Worm (Caenorhabditis elegans) whole organism, L1 larva: ENCODE results near the gene W02A2.12.

ENCODE experiments used
- C04F5.9 ChIP-seq: sonication (generic microtip); optimal IDR thresholded peaks from 2 replicates; lab custom pipeline; 2016; ENCODE audit warnings: missing genetic modification characterization, missing compliant biosample characterization
- ceh-8 ChIP-seq: fragments of 200-800 bp; sonication (Bioruptor generic); optimal IDR thresholded peaks from 2 replicates; lab custom pipeline; 2018; ENCODE audit warnings: mild to moderate bottlenecking, missing genetic modification characterization, moderate library complexity, missing compliant biosample characterization
- ces-1 ChIP-seq: fragments of 150-350 bp; optimal IDR thresholded peaks from 2 replicates; lab custom pipeline; 2014; ENCODE audit warnings: missing biosample characterization, missing genetic modification reagents, missing genetic modification characterization
- dsc-1 ChIP-seq: sonication (generic microtip); optimal IDR thresholded peaks from 2 replicates; lab custom pipeline; 2016; ENCODE audit warnings: mild to moderate bottlenecking, missing genetic modification characterization, missing compliant biosample characterization
- efl-1 ChIP-seq, 4 experiments: fragments of 150-350 bp; optimal IDR thresholded peaks in 3 of 4; peaks in 1 of 4; 1 replicate in 1 of 4; 2 replicates in 3 of 4; lab custom pipeline; 2014; ENCODE audit warnings: missing biosample characterization in 2 of 4, missing genetic modification characterization in 2 of 4, missing genetic modification reagents in 2 of 4
- elt-2 ChIP-seq: sonication (generic microtip); optimal IDR thresholded peaks from 2 replicates; lab custom pipeline; 2016; ENCODE audit warnings: missing genetic modification characterization, mild to moderate bottlenecking, inconsistent platforms, missing compliant biosample characterization, missing genetic modification reagents
- grh-1 ChIP-seq: fragments of 200-800 bp; sonication (Bioruptor generic); IDR thresholded peaks from 2 replicates; pipeline ENCODE4 v1.3.6; 2022; ENCODE audit warnings: missing genetic modification reagents, missing genetic modification characterization, missing compliant biosample characterization
- nhr-28 ChIP-seq: fragments of 150-350 bp; optimal IDR thresholded peaks from 2 replicates; lab custom pipeline; 2014; ENCODE audit warnings: missing biosample characterization, missing genetic modification characterization
- nhr-47 ChIP-seq: sonication (generic microtip); optimal IDR thresholded peaks from 2 replicates; lab custom pipeline; 2016; ENCODE audit warnings: mild to moderate bottlenecking, missing genetic modification characterization, moderate library complexity, missing compliant biosample characterization
- nhr-85 ChIP-seq: sonication (generic microtip); peaks from one replicate; lab custom pipeline; 2016; ENCODE audit warnings: missing genetic modification characterization, inconsistent platforms, missing compliant biosample characterization
- sptf-1 ChIP-seq: fragments of 150-350 bp; optimal IDR thresholded peaks from 2 replicates; lab custom pipeline; 2014; ENCODE audit warnings: missing biosample characterization, missing genetic modification characterization
- sup-37 ChIP-seq: fragments of 200-800 bp; sonication (Bioruptor generic); optimal IDR thresholded peaks from 2 replicates; lab custom pipeline; 2018; ENCODE audit warnings: mild to moderate bottlenecking, missing genetic modification characterization, missing compliant biosample characterization
- unc-130 ChIP-seq: fragments of 150-350 bp; optimal IDR thresholded peaks from 2 replicates; lab custom pipeline; 2017; ENCODE audit warnings: missing biosample characterization, missing genetic modification characterization, inconsistent platforms
- unc-62 ChIP-seq: fragments of 150-350 bp; optimal IDR thresholded peaks from 2 replicates; lab custom pipeline; 2014; ENCODE audit warnings: missing biosample characterization, missing genetic modification reagents, missing genetic modification characterization
- ztf-11 ChIP-seq, 2 experiments: sonication (generic microtip); optimal IDR thresholded peaks; 2 replicates each; lab custom pipeline; 2016 to 2017; ENCODE audit warnings: missing genetic modification characterization in 2 of 2, missing biosample characterization in 1 of 2, missing compliant biosample characterization in 1 of 2
- ztf-4 ChIP-seq: fragments of 150-350 bp; optimal IDR thresholded peaks from 2 replicates; lab custom pipeline; 2014; ENCODE audit warnings: missing biosample characterization, missing genetic modification characterization

The W02A2.12 gene

ce11 chrIV:13303442-13303841 lies 45.2 kb downstream of the W02A2.12 start, which contains the start of gene Y67H2A.7:
Y67H2A.7 (plus strand) TSS chrIV:13303742.
- TF ChIP-seq nhr-85 (tag; lab: Kevin White, UChicago) (peak; percentile 46), C04F5.9 (tag; lab: Kevin White, UChicago) (no peak), unc-130 (no peak), unc-62 (GFP tag; lab: Kevin White, UChicago) (no peak), ceh-8 (GFP tag; lab: Kevin White, UChicago) (no peak)
- TF ChIP-seq, all 84 proteins: peak for 1

- TF ChIP-seq efl-1 (optimal IDR thresholded peaks at IDR 0.05; lab: Kevin White, UChicago) (no peak), efl-1 (GFP tag; optimal IDR thresholded peaks at IDR 0.05 in 1 of 2; lab: Kevin White, UChicago) (peak in 1 of 2 experiments; percentile 78), sup-37 (GFP tag; lab: Kevin White, UChicago) (no peak), nhr-47 (tag; lab: Kevin White, UChicago) (no peak), nhr-28 (tag; lab: Kevin White, UChicago) (no peak)
- TF ChIP-seq, all 84 proteins: peak for 1
Measured at ce11 chrIV:13300591-13300990, 48.0 kb downstream of the W02A2.12 start, which contains the start of gene csn-6. csn-6 (plus strand) TSS chrIV:13300824.

- TF ChIP-seq grh-1 (GFP tag; lab: Robert Waterston, UW): 0 out of 2 replicates have a peak, but pooled peaks have one; percentile 7
- TF ChIP-seq dsc-1 (tag; lab: Kevin White, UChicago): no peak
Measured at ce11 chrIV:13300109-13300508, 48.5 kb downstream of the W02A2.12 start, which contains the start of gene kdp-1. kdp-1 (plus strand) TSS chrIV:13300188.

ce11 chrIV:13299648-13300047 lies 49.0 kb downstream of the W02A2.12 start:
- TF ChIP-seq sptf-1 (tag; lab: Kevin White, UChicago) (no peak), ztf-4 (no peak), ztf-11 (tag; optimal IDR thresholded peaks at IDR 0.05; lab: Kevin White, UChicago) (no peak), ces-1 (GFP tag; lab: Kevin White, UChicago) (no peak), elt-2 (tag; lab: Kevin White, UChicago) (no peak)
